Worm (Caenorhabditis elegans) whole organism, L2 larva: Measurements from ENCODE around the gene M05D6.3.

Experiments
- C34F6.9 ChIP-seq: fragments of 150-350 bp; optimal IDR thresholded peaks from 2 replicates; lab custom pipeline; 2014; ENCODE audit warnings: missing biosample characterization, missing genetic modification characterization
- R02D3.7 ChIP-seq: fragments of 150-350 bp; optimal IDR thresholded peaks from 2 replicates; lab custom pipeline; 2014; ENCODE audit warnings: missing biosample characterization, missing genetic modification characterization
- ZK546.5 ChIP-seq: sonication (generic microtip); optimal IDR thresholded peaks from 2 replicates; lab custom pipeline; 2017; ENCODE audit warnings: missing biosample characterization, missing genetic modification characterization
- alr-1 ChIP-seq: fragments of 150-350 bp; optimal IDR thresholded peaks from 2 replicates; lab custom pipeline; 2014; ENCODE audit warnings: missing biosample characterization, missing genetic modification characterization
- ama-1 ChIP-seq: fragments of 150-350 bp; optimal IDR thresholded peaks from 2 replicates; lab custom pipeline; 2018; ENCODE audit warnings: inconsistent platforms
- blmp-1 ChIP-seq: sonication (generic microtip); optimal IDR thresholded peaks from 2 replicates; lab custom pipeline; 2017; ENCODE audit warnings: missing genetic modification characterization, mild to moderate bottlenecking, missing compliant biosample characterization, antibody characterized with exemption, moderate library complexity; ENCODE audit not compliant: insufficient read depth
- ceh-16 ChIP-seq: fragments of 150-350 bp; optimal IDR thresholded peaks from 2 replicates; lab custom pipeline; 2014; ENCODE audit warnings: missing biosample characterization, missing genetic modification characterization
- egl-27 ChIP-seq: sonication (generic microtip); optimal IDR thresholded peaks from 3 replicates; lab custom pipeline; 2017; ENCODE audit warnings: missing biosample characterization, missing genetic modification reagents, missing genetic modification characterization
- elt-1 ChIP-seq: fragments of 150-350 bp; optimal IDR thresholded peaks from 2 replicates; lab custom pipeline; 2014; ENCODE audit warnings: missing biosample characterization, missing genetic modification characterization
- elt-3 ChIP-seq: sonication (generic microtip); optimal IDR thresholded peaks from 2 replicates; lab custom pipeline; 2017; ENCODE audit warnings: missing biosample characterization, missing genetic modification characterization
- fos-1 ChIP-seq: fragments of 150-350 bp; optimal IDR thresholded peaks from 2 replicates; lab custom pipeline; 2014; ENCODE audit warnings: missing biosample characterization, missing genetic modification characterization
- lin-11 ChIP-seq: fragments of 150-350 bp; sonication (generic microtip); optimal IDR thresholded peaks from 2 replicates; lab custom pipeline; 2014; ENCODE audit warnings: missing biosample characterization, missing genetic modification characterization, inconsistent platforms, mixed read lengths
- lin-13 ChIP-seq: fragments of 150-350 bp; optimal IDR thresholded peaks from 2 replicates; lab custom pipeline; 2014; ENCODE audit warnings: missing biosample characterization, missing genetic modification reagents, missing genetic modification characterization
- lsy-2 ChIP-seq, 2 experiments: fragments of 150-350 bp in 1 of 2; sonication (generic microtip) in 1 of 2; optimal IDR thresholded peaks; 2 replicates each; lab custom pipeline; 2014 to 2017; ENCODE audit warnings: missing biosample characterization in 2 of 2, missing genetic modification characterization in 2 of 2
- nhr-12 ChIP-seq: fragments of 150-350 bp; optimal IDR thresholded peaks from 2 replicates; lab custom pipeline; 2014; ENCODE audit warnings: missing biosample characterization, missing genetic modification characterization
- nhr-129 ChIP-seq: fragments of 150-350 bp; optimal IDR thresholded peaks from 2 replicates; lab custom pipeline; 2014; ENCODE audit warnings: missing biosample characterization, missing genetic modification characterization
- nhr-23 ChIP-seq: fragments of 150-350 bp; optimal IDR thresholded peaks from 2 replicates; lab custom pipeline; 2014; ENCODE audit warnings: missing biosample characterization, missing genetic modification reagents, missing genetic modification characterization
- nhr-25 ChIP-seq: fragments of 150-350 bp; sonication (generic microtip); optimal IDR thresholded peaks from 3 replicates; lab custom pipeline; 2014; ENCODE audit warnings: missing biosample characterization, missing genetic modification characterization
- nhr-6 ChIP-seq: fragments of 150-350 bp; optimal IDR thresholded peaks from 2 replicates; lab custom pipeline; 2014; ENCODE audit warnings: missing biosample characterization, missing genetic modification characterization
- nhr-77 ChIP-seq: fragments of 150-350 bp; optimal IDR thresholded peaks from 2 replicates; lab custom pipeline; 2014; ENCODE audit warnings: missing biosample characterization, missing genetic modification characterization
- sem-4 ChIP-seq: fragments of 150-350 bp; optimal IDR thresholded peaks from 2 replicates; lab custom pipeline; 2014; ENCODE audit warnings: missing biosample characterization, missing genetic modification reagents, missing genetic modification characterization
- sma-3 ChIP-seq: sonication (generic microtip); optimal IDR thresholded peaks from 2 replicates; lab custom pipeline; 2016; ENCODE audit warnings: missing genetic modification reagents, missing genetic modification characterization, missing compliant biosample characterization
- sma-9 ChIP-seq, 2 experiments: fragments of 150-350 bp in 1 of 2; sonication (generic microtip) in 1 of 2; optimal IDR thresholded peaks; 2 replicates each; lab custom pipeline; 2014 to 2016; ENCODE audit warnings: missing genetic modification characterization in 2 of 2, mild to moderate bottlenecking in 1 of 2, missing biosample characterization in 1 of 2, missing compliant biosample characterization in 1 of 2, missing genetic modification reagents in 1 of 2, moderate library complexity in 1 of 2
- unc-39 ChIP-seq: fragments of 150-350 bp; optimal IDR thresholded peaks from 2 replicates; lab custom pipeline; 2014; ENCODE audit warnings: missing biosample characterization, missing genetic modification characterization
- unc-55 ChIP-seq: fragments of 150-350 bp; sonication (generic microtip); optimal IDR thresholded peaks from 3 replicates; lab custom pipeline; 2014; ENCODE audit warnings: missing biosample characterization, missing genetic modification reagents, missing genetic modification characterization
- zag-1 ChIP-seq: fragments of 150-350 bp; optimal IDR thresholded peaks from 2 replicates; lab custom pipeline; 2014; ENCODE audit warnings: missing biosample characterization, missing genetic modification characterization
- ztf-1 ChIP-seq: fragments of 200-800 bp; sonication (Bioruptor generic); conservative IDR thresholded peaks from 2 replicates; pipeline ENCODE4 v1.3.6; 2022; ENCODE audit warnings: missing genetic modification characterization, missing compliant biosample characterization
- ztf-11 ChIP-seq: sonication (generic microtip); optimal IDR thresholded peaks from 2 replicates; lab custom pipeline; 2017; ENCODE audit warnings: missing biosample characterization, missing genetic modification characterization
- ztf-4 ChIP-seq: fragments of 150-350 bp; optimal IDR thresholded peaks from 2 replicates; lab custom pipeline; 2014; ENCODE audit warnings: missing biosample characterization, missing genetic modification characterization

Gene M05D6.3

DNA sequence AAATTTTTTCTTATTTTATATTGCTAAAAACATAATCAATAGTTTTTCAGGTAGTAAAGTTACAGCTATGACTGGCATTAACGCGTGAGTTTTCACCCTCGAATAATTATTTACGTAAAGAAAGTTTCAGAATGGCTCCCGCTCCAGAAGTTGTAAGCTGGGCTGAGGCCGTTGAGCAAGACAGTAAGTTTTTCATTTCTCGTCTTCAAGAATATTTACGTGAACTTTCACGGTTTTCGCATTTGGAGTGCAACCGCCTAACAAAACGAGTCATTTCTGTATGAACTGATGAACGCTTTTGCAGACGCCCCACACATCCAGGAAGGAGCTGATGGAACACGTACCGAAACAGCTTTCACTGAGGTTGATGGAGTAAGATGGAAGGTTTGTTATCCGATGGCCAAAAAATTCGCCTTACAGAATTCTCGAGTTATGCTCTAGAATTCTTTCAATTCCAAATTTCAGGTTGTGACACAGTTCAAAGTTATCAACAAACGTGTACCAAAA, 32.8 kb upstream of the M05D6.3 start, which contains the start of gene eif-3.G:
Gene eif-3.G (plus strand): TSS at position 51 of the 507 bp plus-strand sequence.
- no peak for TF ChIP-seq unc-39 (tag; lab: Kevin White, UChicago)
- no peak for TF ChIP-seq nhr-12 (tag; lab: Kevin White, UChicago)
- TF ChIP-seq lsy-2 (tag; optimal IDR thresholded peaks at IDR 0.05; lab: Kevin White, UChicago), result no peak
- TF ChIP-seq lin-13 (GFP tag; lab: Kevin White, UChicago), result no peak
- no peak for TF ChIP-seq unc-55 (GFP tag; lab: Kevin White, UChicago)
- no peak for TF ChIP-seq nhr-25 (tag; lab: Kevin White, UChicago)
- no peak for TF ChIP-seq fos-1 (tag; lab: Kevin White, UChicago)
- no peak for TF ChIP-seq ZK546.5 (tag; lab: Kevin White, UChicago)
- no peak for TF ChIP-seq ama-1 (lab: Kevin White, UChicago)
- TF ChIP-seq sem-4 (tag; lab: Kevin White, UChicago), result no peak

DNA sequence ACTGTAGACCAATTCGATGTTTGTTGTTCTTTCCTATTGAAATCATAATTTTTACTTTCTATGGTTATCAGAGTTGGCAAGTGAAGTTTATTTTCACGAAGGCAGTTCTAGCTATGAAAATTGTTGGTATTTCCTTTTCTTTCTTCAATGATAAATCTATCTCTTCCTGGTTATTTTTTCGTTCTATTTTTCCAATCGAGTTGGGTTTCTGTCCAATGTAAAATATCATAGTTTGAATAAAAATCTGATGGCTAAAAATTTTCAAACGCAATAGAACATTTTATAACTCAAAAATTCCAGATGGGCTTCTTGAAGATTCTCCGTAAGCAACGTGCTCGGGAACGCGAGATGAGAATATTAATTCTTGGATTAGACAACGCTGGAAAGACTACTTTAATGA, 31.6 kb upstream of the M05D6.3 start, which contains the start of gene evl-20:
Gene evl-20 (plus strand): TSS at position 301 of the 400 bp plus-strand sequence.
- TF ChIP-seq elt-3 (tag; lab: Kevin White, UChicago), result no peak
- TF ChIP-seq unc-39 (tag; lab: Kevin White, UChicago), result no peak
- no peak for TF ChIP-seq nhr-77 (tag; lab: Kevin White, UChicago)
- no peak for TF ChIP-seq alr-1 (tag; lab: Kevin White, UChicago)
- no peak for TF ChIP-seq R02D3.7 (tag; lab: Kevin White, UChicago)
- TF ChIP-seq elt-1 (tag; lab: Kevin White, UChicago), result no peak
- no peak for TF ChIP-seq C34F6.9 (tag; lab: Kevin White, UChicago)
- TF ChIP-seq ceh-16 (tag; lab: Kevin White, UChicago), result no peak
- TF ChIP-seq nhr-23 (tag; lab: Kevin White, UChicago), result no peak
- TF ChIP-seq ztf-1 (GFP tag; lab: Robert Waterston, UW), result no peak
- TF ChIP-seq blmp-1 (tag; lab: Kevin White, UChicago), result no peak

DNA sequence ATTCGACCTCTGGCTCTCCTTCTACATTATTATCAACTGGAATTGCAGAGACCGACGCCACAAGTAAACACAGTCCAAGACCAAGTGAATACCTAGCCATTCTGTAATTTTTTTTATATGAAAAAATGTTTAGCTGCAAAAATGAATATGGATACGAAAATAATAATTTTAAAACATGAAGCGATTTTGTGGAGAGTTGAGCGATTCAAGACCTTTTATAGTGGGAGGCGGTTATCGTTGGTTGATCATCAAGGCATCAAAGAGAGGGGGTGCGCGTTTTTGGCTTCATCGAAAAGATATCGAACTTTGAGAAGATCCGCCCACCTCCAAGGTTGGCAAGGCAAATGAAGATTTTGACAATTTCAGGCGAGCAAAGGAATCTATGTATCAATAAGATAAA, 28.8 kb upstream of the M05D6.3 start, which contains the start of gene cut-3:
Gene cut-3 (minus strand): TSS at position 101 of the 400 bp plus-strand sequence.
- TF ChIP-seq nhr-77 (tag; lab: Kevin White, UChicago), result no peak
- no peak for TF ChIP-seq unc-55 (GFP tag; lab: Kevin White, UChicago)
- no peak for TF ChIP-seq R02D3.7 (tag; lab: Kevin White, UChicago)

DNA sequence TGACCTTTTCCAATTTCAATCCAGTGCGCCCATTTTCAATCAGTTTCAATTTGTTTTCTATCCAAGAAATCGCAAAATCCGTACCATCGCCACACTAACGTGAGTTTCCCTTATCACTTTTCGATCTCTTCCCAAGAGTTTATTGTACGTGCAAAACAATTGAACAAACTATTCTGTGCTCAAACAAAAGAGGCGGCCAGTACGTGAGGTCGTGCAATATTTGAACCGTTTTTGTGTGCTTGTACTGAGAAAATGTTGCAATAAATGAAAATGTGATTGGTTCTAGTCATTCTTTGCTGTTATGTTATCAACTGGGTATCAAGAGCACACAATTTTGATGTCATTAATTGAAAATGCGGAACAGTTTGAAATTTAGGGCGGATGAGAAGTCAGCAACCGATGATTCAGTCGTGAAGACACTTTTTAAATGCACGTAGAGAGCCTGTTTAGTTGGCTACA, 25.9 kb upstream of the M05D6.3 start, which contains the start of gene F22B5.4:
Gene F22B5.4 (plus strand): TSS at position 51 of the 459 bp plus-strand sequence.
- TF ChIP-seq lin-13 (GFP tag; lab: Kevin White, UChicago) (no peak), lin-11 (tag; lab: Kevin White, UChicago) (no peak), fos-1 (tag; lab: Kevin White, UChicago) (peak; percentile 27)

DNA sequence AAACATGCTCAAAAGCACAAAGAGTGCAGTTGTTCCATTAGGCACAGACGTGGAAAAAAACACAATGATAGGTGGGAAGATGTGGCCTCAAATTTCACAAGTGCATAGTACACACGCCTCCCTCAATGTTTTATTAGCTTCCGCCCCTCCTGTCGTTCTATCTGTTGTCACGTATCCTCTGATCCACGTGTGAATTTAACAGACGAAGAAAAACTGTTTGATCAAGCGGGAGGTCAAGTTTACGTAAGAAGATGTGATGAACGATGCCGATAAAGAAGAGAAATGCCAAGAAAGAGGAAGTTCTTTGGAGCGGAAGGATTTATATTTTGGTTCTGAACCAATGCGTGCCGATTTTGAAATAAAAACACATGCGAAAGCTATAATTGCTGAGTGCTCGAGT, 24.8 kb upstream of the M05D6.3 start:
- TF ChIP-seq ceh-16 (tag; lab: Kevin White, UChicago) (no peak), nhr-23 (tag; lab: Kevin White, UChicago) (no peak), C34F6.9 (tag; lab: Kevin White, UChicago) (peak; percentile 19), fos-1 (tag; lab: Kevin White, UChicago) (no peak), sem-4 (tag; lab: Kevin White, UChicago) (no peak), ztf-11 (no peak), nhr-129 (tag; lab: Kevin White, UChicago) (peak; percentile 67), sma-9 (GFP tag; optimal IDR thresholded peaks at IDR 0.05; lab: Kevin White, UChicago) (peak; percentile 21), sma-9 (tag; optimal IDR thresholded peaks at IDR 0.05; lab: Kevin White, UChicago) (no peak), nhr-6 (tag; lab: Kevin White, UChicago) (no peak)

DNA sequence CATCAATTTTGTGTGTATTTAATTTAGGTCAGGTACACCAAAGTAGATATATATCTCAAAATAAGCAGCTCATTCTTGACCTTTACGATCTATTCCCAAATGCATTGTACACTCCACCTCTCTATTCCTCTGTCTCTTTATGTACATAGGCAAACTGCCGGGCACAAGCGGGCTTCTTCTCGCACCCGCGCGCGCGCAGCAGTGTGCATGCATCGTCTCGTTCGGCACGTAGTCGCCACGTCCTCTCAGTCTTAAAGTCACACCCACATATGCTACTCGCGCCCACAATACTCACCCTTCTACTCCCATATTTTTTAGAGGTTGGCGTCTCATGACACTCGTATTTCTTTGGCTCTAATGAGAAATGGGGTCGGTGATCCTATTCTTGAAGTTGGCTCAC, 24.1 kb upstream of the M05D6.3 start:
- no peak for TF ChIP-seq sma-9 (GFP tag; optimal IDR thresholded peaks at IDR 0.05; lab: Kevin White, UChicago)
- TF ChIP-seq sma-9 (tag; optimal IDR thresholded peaks at IDR 0.05; lab: Kevin White, UChicago), result no peak
- TF ChIP-seq zag-1 (tag; lab: Kevin White, UChicago), result peak; percentile 6
- no peak for TF ChIP-seq egl-27 (tag; lab: Kevin White, UChicago)
- TF ChIP-seq sma-3 (GFP tag; lab: Kevin White, UChicago), result no peak
- TF ChIP-seq ztf-4, result no peak
- TF ChIP-seq elt-1 (tag; lab: Kevin White, UChicago), result no peak
- TF ChIP-seq nhr-23 (tag; lab: Kevin White, UChicago), result no peak
- TF ChIP-seq nhr-129 (tag; lab: Kevin White, UChicago), result peak; percentile 18
- TF ChIP-seq C34F6.9 (tag; lab: Kevin White, UChicago), result peak; percentile 23
- TF ChIP-seq, all 48 proteins: peak for 3
